Fruit fly (Drosophila melanogaster): ENCODE measurements around the gene sbm.

sbm gene

dm6 chrX:14634696-14635095 is 32.3 kb upstream of the sbm start (continued):
- TF ChIP-seq CG12659 (GFP tag; optimal IDR thresholded peaks at IDR 0.05), result peak; percentile 14
- no peak for TF ChIP-seq CG4617 (GFP tag; optimal IDR thresholded peaks at IDR 0.05; ENCODE audit: borderline replicate concordance)
- TF ChIP-seq sd (tag; optimal IDR thresholded peaks at IDR 0.05), result no peak
- peak; percentile 2 for TF ChIP-seq CG13296 (GFP tag; optimal IDR thresholded peaks at IDR 0.05)
- no peak for TF ChIP-seq Kr (GFP tag; optimal IDR thresholded peaks at IDR 0.05)
- TF ChIP-seq aop (GFP tag; IDR thresholded peaks at IDR 0.05), result no peak
- TF ChIP-seq insv (GFP tag; optimal IDR thresholded peaks at IDR 0.05), result no peak
- no peak for TF ChIP-seq CG7928 (GFP tag; optimal IDR thresholded peaks at IDR 0.05)
- TF ChIP-seq Trl (optimal IDR thresholded peaks at IDR 0.05), result no peak
- TF ChIP-seq Trl (GFP tag; optimal IDR thresholded peaks at IDR 0.05), result no peak
- TF ChIP-seq seq (GFP tag; IDR thresholded peaks at IDR 0.05), result peak; percentile 42; the same call in 1 of the 2 replicates
- TF ChIP-seq CG18599 (GFP tag; optimal IDR thresholded peaks at IDR 0.05), result peak; percentile 22
- no peak for TF ChIP-seq jing (GFP tag; optimal IDR thresholded peaks at IDR 0.05)
- no peak for TF ChIP-seq CG15514 (GFP tag; optimal IDR thresholded peaks at IDR 0.05)
- no peak for TF ChIP-seq Bgb (GFP tag; IDR thresholded peaks at IDR 0.05; ENCODE audit: partially characterized antibody)
- TF ChIP-seq danr (GFP tag; IDR thresholded peaks at IDR 0.05), result peak; percentile 25; the same call in 1 of the 2 replicates
- TF ChIP-seq slou (GFP tag; optimal IDR thresholded peaks at IDR 0.05), result no peak
- no peak for TF ChIP-seq Eip74EF (GFP tag; optimal IDR thresholded peaks at IDR 0.05)
- no peak for TF ChIP-seq br (optimal IDR thresholded peaks at IDR 0.05)
- no peak for TF ChIP-seq Poxn (GFP tag; IDR thresholded peaks at IDR 0.05)
- no peak for TF ChIP-seq BtbVII (GFP tag; optimal IDR thresholded peaks at IDR 0.05)
- no peak for TF ChIP-seq CG10209 (GFP tag; optimal IDR thresholded peaks at IDR 0.05)
- TF ChIP-seq Neu2 (GFP tag; optimal IDR thresholded peaks at IDR 0.05; ENCODE audit: borderline replicate concordance), result no peak
- no peak for TF ChIP-seq zen2 (GFP tag; IDR thresholded peaks at IDR 0.05; ENCODE audit: partially characterized antibody)
- no peak for TF ChIP-seq CG2120 (GFP tag; optimal IDR thresholded peaks at IDR 0.05)
- no peak for TF ChIP-seq Vsx1 (GFP tag; optimal IDR thresholded peaks at IDR 0.05)
- no peak for TF ChIP-seq CG4282 (GFP tag; optimal IDR thresholded peaks at IDR 0.05)
- TF ChIP-seq lola (GFP tag; optimal IDR thresholded peaks at IDR 0.05), result peak in 1 of 3 experiments; percentile 48
- 0 out of 3 replicates have a peak, but pooled peaks have one; percentile 51 for TF ChIP-seq ken (GFP tag; IDR thresholded peaks at IDR 0.05)
- no peak for TF ChIP-seq gt (GFP tag; IDR thresholded peaks at IDR 0.05)
- TF ChIP-seq CHES-1-like (GFP tag; optimal IDR thresholded peaks at IDR 0.05), result no peak
- TF ChIP-seq CG3726 (GFP tag; IDR thresholded peaks at IDR 0.05), result no peak
- no peak for TF ChIP-seq CG17568 (GFP tag; optimal IDR thresholded peaks at IDR 0.05)
- TF ChIP-seq Drgx (GFP tag; IDR thresholded peaks at IDR 0.05), result no peak
- TF ChIP-seq CG18619 (GFP tag; optimal IDR thresholded peaks at IDR 0.05), result no peak
- no peak for TF ChIP-seq CG11247 (GFP tag; IDR thresholded peaks at IDR 0.05)
- no peak for TF ChIP-seq Stat92E (GFP tag; optimal IDR thresholded peaks at IDR 0.05)
- TF ChIP-seq slp2 (GFP tag; optimal IDR thresholded peaks at IDR 0.05), result no peak
- peak; percentile 30 for TF ChIP-seq Abd-B (GFP tag; optimal IDR thresholded peaks at IDR 0.05)
- TF ChIP-seq ERR (GFP tag; optimal IDR thresholded peaks at IDR 0.05), result no peak
- no peak for TF ChIP-seq gro (GFP tag; optimal IDR thresholded peaks at IDR 0.05)
- no peak for TF ChIP-seq Gsc (GFP tag; IDR thresholded peaks at IDR 0.05)
- no peak for TF ChIP-seq CG16863 (GFP tag; optimal IDR thresholded peaks at IDR 0.05)
- TF ChIP-seq corto (GFP tag; optimal IDR thresholded peaks at IDR 0.05), result no peak
- TF ChIP-seq pfk (GFP tag; optimal IDR thresholded peaks at IDR 0.05), result no peak
- no peak for TF ChIP-seq Ets97D (GFP tag; optimal IDR thresholded peaks at IDR 0.05)
- peak; percentile 26 for TF ChIP-seq CG9817 (tag; optimal IDR thresholded peaks at IDR 0.05)
- TF ChIP-seq Max (GFP tag; optimal IDR thresholded peaks at IDR 0.05), result no peak
- no peak for TF ChIP-seq CG12155 (GFP tag; optimal IDR thresholded peaks at IDR 0.05)
- TF ChIP-seq Ptx1 (GFP tag; IDR thresholded peaks at IDR 0.05), result peak; percentile 32
- no peak for TF ChIP-seq NK7.1 (GFP tag; optimal IDR thresholded peaks at IDR 0.05)
